Fruit fly (Drosophila melanogaster) whole organism, wandering third instar larva: ENCODE results near the gene CG12241.

Source experiments
- Abd-B ChIP-seq: fragments of >200 bp; optimal IDR thresholded peaks from 2 replicates; lab custom pipeline; 2017; ENCODE audit warnings: missing biosample characterization, missing genetic modification characterization
- CG32264 ChIP-seq: fragments of 200-800 bp; sonication (Bioruptor generic); optimal IDR thresholded peaks from 2 replicates; lab custom pipeline; 2016; ENCODE audit warnings: missing biosample characterization, missing genetic modification characterization
- CG9705 ChIP-seq: fragments of 200-800 bp; sonication (Bioruptor generic); optimal IDR thresholded peaks from 2 replicates; lab custom pipeline; 2018; ENCODE audit warnings: missing biosample characterization, mild to moderate bottlenecking, missing genetic modification characterization
- CrebA ChIP-seq: fragments of 200-800 bp; sonication (Bioruptor generic); optimal IDR thresholded peaks from 2 replicates; lab custom pipeline; 2016; ENCODE audit warnings: missing biosample characterization, mild to moderate bottlenecking, missing genetic modification characterization, borderline replicate concordance
- Dfd ChIP-seq: fragments of >200 bp; optimal IDR thresholded peaks from 2 replicates; lab custom pipeline; 2017; ENCODE audit warnings: missing biosample characterization, missing genetic modification characterization
- Dif ChIP-seq: fragments of 200-275, 200-300 bp; sonication (Bioruptor generic); optimal IDR thresholded peaks from 2 replicates; lab custom pipeline; 2018; ENCODE audit warnings: missing biosample characterization, missing genetic modification characterization; ENCODE audit not compliant: partially characterized antibody
- GATAd ChIP-seq: sonication (Bioruptor generic); optimal IDR thresholded peaks from 2 replicates; lab custom pipeline; 2016; ENCODE audit warnings: missing biosample characterization, missing genetic modification characterization
- HLH106 ChIP-seq: fragments of 200-800 bp; optimal IDR thresholded peaks from 3 replicates; lab custom pipeline; 2019; ENCODE audit warnings: missing biosample characterization, mild to moderate bottlenecking, missing genetic modification characterization, moderate library complexity
- Hnf4 ChIP-seq: fragments of 200-800 bp; sonication (Bioruptor generic); optimal IDR thresholded peaks from 2 replicates; lab custom pipeline; 2016; ENCODE audit warnings: missing biosample characterization, mild to moderate bottlenecking, missing genetic modification characterization
- Hr78 ChIP-seq: fragments of >200 bp; optimal IDR thresholded peaks from 2 replicates; lab custom pipeline; 2017; ENCODE audit warnings: missing biosample characterization, missing genetic modification characterization
- Hr83 ChIP-seq: fragments of 200-300 bp; sonication (Bioruptor generic); optimal IDR thresholded peaks from 2 replicates; lab custom pipeline; 2016; ENCODE audit warnings: missing biosample characterization, mild to moderate bottlenecking, missing genetic modification characterization, moderate library complexity; ENCODE audit not compliant: poor library complexity, severe bottlenecking
- Jra ChIP-seq: sonication (Bioruptor generic); optimal IDR thresholded peaks from 2 replicates; lab custom pipeline; 2016; ENCODE audit warnings: missing biosample characterization, missing genetic modification characterization
- Mio ChIP-seq: sonication (Bioruptor generic); optimal IDR thresholded peaks from 2 replicates; lab custom pipeline; 2016; ENCODE audit warnings: missing biosample characterization, missing genetic modification characterization
- Myc ChIP-seq: fragments of >200 bp; optimal IDR thresholded peaks from 2 replicates; lab custom pipeline; 2017
- N ChIP-seq: fragments of >200 bp; optimal IDR thresholded peaks from 2 replicates; lab custom pipeline; 2018; ENCODE audit warnings: missing biosample characterization, missing external identifiers, missing genetic modification characterization
- OdsH ChIP-seq: fragments of 200-800 bp; sonication (Bioruptor generic); optimal IDR thresholded peaks from 2 replicates; lab custom pipeline; 2016; ENCODE audit warnings: missing biosample characterization, mild to moderate bottlenecking, missing genetic modification characterization
- Rel ChIP-seq, 2 experiments: fragments of 200-800 bp; sonication (Bioruptor generic) in 1 of 2; optimal IDR thresholded peaks; 2 replicates in 1 of 2; 3 replicates in 1 of 2; lab custom pipeline; 2016 to 2019; ENCODE audit warnings: mild to moderate bottlenecking in 2 of 2, missing biosample characterization in 2 of 2, missing genetic modification characterization in 2 of 2, moderate library complexity in 1 of 2
- Sp1 ChIP-seq: fragments of 200-800 bp; sonication (Bioruptor generic); optimal IDR thresholded peaks from 3 replicates; lab custom pipeline; 2019; ENCODE audit warnings: missing biosample characterization, mild to moderate bottlenecking, missing genetic modification characterization, moderate library complexity
- Vsx2 ChIP-seq: fragments of 200-300, 225-300 bp; sonication (Bioruptor generic); optimal IDR thresholded peaks from 2 replicates; lab custom pipeline; 2018; ENCODE audit warnings: missing biosample characterization, missing genetic modification characterization; ENCODE audit not compliant: partially characterized antibody
- br ChIP-seq: fragments of 200-800 bp; sonication (Bioruptor generic); optimal IDR thresholded peaks from 2 replicates; lab custom pipeline; 2016; ENCODE audit warnings: missing biosample characterization, missing genetic modification characterization
- brk ChIP-seq: fragments of 200-800 bp; sonication (Bioruptor generic); optimal IDR thresholded peaks from 2 replicates; lab custom pipeline; 2016; ENCODE audit warnings: missing biosample characterization, mild to moderate bottlenecking, missing genetic modification characterization
- dl ChIP-seq, 2 experiments: fragments of 175-275, 200-275 bp in 1 of 2; fragments of 200-275 bp in 1 of 2; sonication (Bioruptor generic); optimal IDR thresholded peaks; lab custom pipeline; 2018; ENCODE audit warnings: mild to moderate bottlenecking in 2 of 2, missing biosample characterization in 2 of 2, missing genetic modification characterization in 2 of 2, moderate library complexity in 2 of 2; ENCODE audit not compliant: partially characterized antibody in 2 of 2, insufficient read depth in 1 of 2
- dmrt93B ChIP-seq: fragments of 200-800 bp; sonication (Bioruptor generic); optimal IDR thresholded peaks from 2 replicates; lab custom pipeline; 2018; ENCODE audit warnings: missing biosample characterization, mild to moderate bottlenecking, missing genetic modification characterization
- dsf ChIP-seq: sonication (Bioruptor generic); optimal IDR thresholded peaks from 2 replicates; lab custom pipeline; 2016; ENCODE audit warnings: missing biosample characterization, missing genetic modification characterization, borderline replicate concordance
- ey ChIP-seq: fragments of 200-800 bp; sonication (Bioruptor generic); optimal IDR thresholded peaks from 2 replicates; lab custom pipeline; 2016; ENCODE audit warnings: missing biosample characterization, missing genetic modification characterization
- foxo ChIP-seq, 2 experiments: fragments of 200-800 bp; sonication (Bioruptor generic); optimal IDR thresholded peaks; 2 replicates in 1 of 2; 3 replicates in 1 of 2; lab custom pipeline; 2016 to 2017; ENCODE audit warnings: missing biosample characterization in 2 of 2, missing genetic modification characterization in 2 of 2
- fru ChIP-seq: fragments of 200-800 bp; sonication (Bioruptor generic); optimal IDR thresholded peaks from 3 replicates; lab custom pipeline; 2016; ENCODE audit warnings: missing biosample characterization, mild to moderate bottlenecking, missing genetic modification characterization
- h ChIP-seq: fragments of 200-800 bp; sonication (Bioruptor generic); optimal IDR thresholded peaks from 3 replicates; lab custom pipeline; 2016; ENCODE audit warnings: missing biosample characterization, mild to moderate bottlenecking, missing genetic modification characterization
- jim ChIP-seq: fragments of 175-275, 200-325 bp; sonication (Bioruptor generic); optimal IDR thresholded peaks from 2 replicates; lab custom pipeline; 2016; ENCODE audit warnings: missing biosample characterization, mild to moderate bottlenecking, missing genetic modification characterization
- lola ChIP-seq: fragments of >200 bp; optimal IDR thresholded peaks from 2 replicates; lab custom pipeline; 2017; ENCODE audit warnings: missing biosample characterization, missing genetic modification characterization
- pan ChIP-seq: fragments of >200 bp; optimal IDR thresholded peaks from 2 replicates; lab custom pipeline; 2017
- psq ChIP-seq: fragments of 200-800 bp; sonication (Bioruptor generic); optimal IDR thresholded peaks from 3 replicates; lab custom pipeline; 2017; ENCODE audit warnings: missing biosample characterization, mild to moderate bottlenecking, missing genetic modification characterization, moderate library complexity
- rgr ChIP-seq: fragments of 200-800 bp; sonication (Bioruptor generic); optimal IDR thresholded peaks from 3 replicates; lab custom pipeline; 2016; ENCODE audit warnings: missing biosample characterization, mild to moderate bottlenecking, missing genetic modification characterization
- sage ChIP-seq: fragments of 200-800 bp; sonication (Bioruptor generic); optimal IDR thresholded peaks from 2 replicates; lab custom pipeline; 2016; ENCODE audit warnings: missing biosample characterization, mild to moderate bottlenecking, missing genetic modification characterization
- sv ChIP-seq: fragments of 200-800 bp; sonication (Bioruptor generic); optimal IDR thresholded peaks from 3 replicates; lab custom pipeline; 2016; ENCODE audit warnings: missing biosample characterization, missing genetic modification characterization
- tai ChIP-seq: sonication (Bioruptor generic); optimal IDR thresholded peaks from 2 replicates; lab custom pipeline; 2016; ENCODE audit warnings: missing biosample characterization, missing genetic modification characterization
- usp ChIP-seq: fragments of >200 bp; optimal IDR thresholded peaks from 2 replicates; lab custom pipeline; 2017; ENCODE audit warnings: missing biosample characterization, missing genetic modification characterization
- woc ChIP-seq: sonication (Bioruptor generic); optimal IDR thresholded peaks from 2 replicates; lab custom pipeline; 2016; ENCODE audit warnings: missing biosample characterization, mild to moderate bottlenecking, missing genetic modification characterization

Gene CG12241

dm6 chr3R:15250454-15250853 is 31.4 kb downstream of the CG12241 start:
- TF ChIP-seq CrebA (GFP tag; lab: Kevin White, UChicago), result no peak
- TF ChIP-seq ey (GFP tag; lab: Kevin White, UChicago), result peak; percentile 37
- no peak for TF ChIP-seq lola
- no peak for TF ChIP-seq Dfd (GFP tag; lab: Kevin White, UChicago)
- TF ChIP-seq HLH106 (tag; lab: Kevin White, UChicago), result peak; percentile 61
- TF ChIP-seq Sp1, result no peak
- TF ChIP-seq N (GFP tag; lab: Kevin White, UChicago), result no peak
- peak; percentile 11 for TF ChIP-seq Dif (GFP tag; lab: Kevin White, UChicago)
- TF ChIP-seq woc (GFP tag; lab: Kevin White, UChicago), result no peak
- peak; percentile 55 for TF ChIP-seq OdsH (GFP tag; lab: Kevin White, UChicago)
- no peak for TF ChIP-seq jim (GFP tag; lab: Kevin White, UChicago)
- no peak for TF ChIP-seq GATAd (GFP tag; lab: Kevin White, UChicago)
- no peak for TF ChIP-seq Hr83 (GFP tag; lab: Kevin White, UChicago)
- TF ChIP-seq fru (GFP tag; lab: Kevin White, UChicago), result peak; percentile 60
- no peak for TF ChIP-seq Vsx2 (GFP tag; lab: Kevin White, UChicago)
- TF ChIP-seq sv (GFP tag; lab: Kevin White, UChicago), result peak; percentile 30
- TF ChIP-seq br (GFP tag; lab: Kevin White, UChicago), result peak; percentile 14
- TF ChIP-seq dmrt93B (GFP tag; lab: Kevin White, UChicago), result no peak
- TF ChIP-seq brk (GFP tag; lab: Kevin White, UChicago), result no peak
- TF ChIP-seq CG9705 (GFP tag; lab: Kevin White, UChicago), result no peak
- TF ChIP-seq Mio (GFP tag; lab: Kevin White, UChicago), result no peak
- no peak for TF ChIP-seq rgr (GFP tag; lab: Kevin White, UChicago)
- peak; percentile 61 for TF ChIP-seq psq (GFP tag; lab: Kevin White, UChicago)
- no peak for TF ChIP-seq Rel (GFP tag; optimal IDR thresholded peaks at IDR 0.05; lab: Kevin White, UChicago)
- no peak for TF ChIP-seq Rel (tag; optimal IDR thresholded peaks at IDR 0.05; lab: Kevin White, UChicago)
- no peak for TF ChIP-seq sage (GFP tag; lab: Kevin White, UChicago)

dm6 chr3R:15262710-15263672 is 43.9 kb downstream of the CG12241 start, which contains the start of the genes eIF2gamma and Set:
Gene eIF2gamma (minus strand): TSS chr3R:15263458.
Gene Set (plus strand): TSS chr3R:15263552.
- TF ChIP-seq Vsx2 (GFP tag; lab: Kevin White, UChicago) (no peak), pan (no peak), Rel (GFP tag; optimal IDR thresholded peaks at IDR 0.05; lab: Kevin White, UChicago) (no peak), Rel (tag; optimal IDR thresholded peaks at IDR 0.05; lab: Kevin White, UChicago) (peak; percentile 54), Dfd (GFP tag; lab: Kevin White, UChicago) (no peak), Abd-B (GFP tag; lab: Kevin White, UChicago) (no peak), rgr (GFP tag; lab: Kevin White, UChicago) (no peak), woc (GFP tag; lab: Kevin White, UChicago) (no peak), CrebA (GFP tag; lab: Kevin White, UChicago) (no peak), h (GFP tag; lab: Kevin White, UChicago) (no peak), ey (GFP tag; lab: Kevin White, UChicago) (peak; percentile 42), Hr78 (GFP tag; lab: Kevin White, UChicago) (no peak), dsf (GFP tag; lab: Kevin White, UChicago) (no peak), sv (GFP tag; lab: Kevin White, UChicago) (no peak), GATAd (GFP tag; lab: Kevin White, UChicago) (no peak), Myc (lab: Kevin White, UChicago) (peak; percentile 10), fru (GFP tag; lab: Kevin White, UChicago) (no peak), Hnf4 (GFP tag; lab: Kevin White, UChicago) (no peak), OdsH (GFP tag; lab: Kevin White, UChicago) (peak; percentile 21), foxo (GFP tag; optimal IDR thresholded peaks at IDR 0.05; lab: Kevin White, UChicago) (no peak), jim (GFP tag; lab: Kevin White, UChicago) (peak; percentile 25), dl (GFP tag; optimal IDR thresholded peaks at IDR 0.05; lab: Kevin White, UChicago; ENCODE audit: insufficient read depth in 1 of 2, partially characterized antibody in 2 of 2) (no peak), N (GFP tag; lab: Kevin White, UChicago) (no peak), Hr83 (GFP tag; lab: Kevin White, UChicago) (peak; percentile 92), sage (GFP tag; lab: Kevin White, UChicago) (no peak), lola (no peak), CG9705 (GFP tag; lab: Kevin White, UChicago) (peak; percentile 3), Jra (GFP tag; lab: Kevin White, UChicago) (no peak), dmrt93B (GFP tag; lab: Kevin White, UChicago) (no peak), Sp1 (no peak), tai (GFP tag; lab: Kevin White, UChicago) (no peak), Dif (GFP tag; lab: Kevin White, UChicago) (no peak), brk (GFP tag; lab: Kevin White, UChicago) (no peak), Mio (GFP tag; lab: Kevin White, UChicago) (no peak), usp (GFP tag; lab: Kevin White, UChicago) (no peak), psq (GFP tag; lab: Kevin White, UChicago) (peak; percentile 14), br (GFP tag; lab: Kevin White, UChicago) (no peak), HLH106 (tag; lab: Kevin White, UChicago) (peak; percentile 33), CG32264 (GFP tag; lab: Kevin White, UChicago) (no peak)
